Worm (Caenorhabditis elegans) whole organism, L1 larva: ENCODE data around the gene K01A6.6.

ENCODE experiments used
- C16A3.4 ChIP-seq: fragments of 150-350 bp; optimal IDR thresholded peaks from 2 replicates; lab custom pipeline; 2014; ENCODE audit warnings: missing biosample characterization, missing genetic modification characterization
- C34B4.2 ChIP-seq: sonication (generic microtip); optimal IDR thresholded peaks from 2 replicates; lab custom pipeline; 2017; ENCODE audit warnings: mild to moderate bottlenecking, missing genetic modification characterization, missing compliant biosample characterization
- F16B12.6 ChIP-seq: fragments of 150-350 bp; optimal IDR thresholded peaks from 2 replicates; lab custom pipeline; 2014; ENCODE audit warnings: missing biosample characterization, missing genetic modification characterization
- Y116A8C.19 ChIP-seq: sonication (generic microtip); optimal IDR thresholded peaks from 2 replicates; lab custom pipeline; 2016; ENCODE audit warnings: missing compliant biosample characterization, missing genetic modification characterization, borderline replicate concordance
- aha-1 ChIP-seq: fragments of 150-350 bp; optimal IDR thresholded peaks from 2 replicates; lab custom pipeline; 2014; ENCODE audit warnings: missing biosample characterization, missing genetic modification characterization
- alr-1 ChIP-seq: fragments of 200-800 bp; sonication (Bioruptor generic); optimal IDR thresholded peaks from 2 replicates; lab custom pipeline; 2018; ENCODE audit warnings: borderline replicate concordance, mild to moderate bottlenecking, missing genetic modification characterization, missing compliant biosample characterization
- ama-1 ChIP-seq: fragments of 150-350 bp; optimal IDR thresholded peaks from 2 replicates; lab custom pipeline; 2014
- ceh-63 ChIP-seq: fragments of 200-800 bp; sonication (Bioruptor generic); optimal IDR thresholded peaks from 2 replicates; lab custom pipeline; 2018; ENCODE audit warnings: mild to moderate bottlenecking, missing genetic modification characterization, missing compliant biosample characterization
- ceh-8 ChIP-seq: fragments of 200-800 bp; sonication (Bioruptor generic); optimal IDR thresholded peaks from 2 replicates; lab custom pipeline; 2018; ENCODE audit warnings: mild to moderate bottlenecking, missing genetic modification characterization, moderate library complexity, missing compliant biosample characterization
- ces-1 ChIP-seq: fragments of 150-350 bp; optimal IDR thresholded peaks from 2 replicates; lab custom pipeline; 2014; ENCODE audit warnings: missing biosample characterization, missing genetic modification reagents, missing genetic modification characterization
- dpl-1 ChIP-seq, 3 experiments: fragments of 150-350 bp in 2 of 3; sonication (generic microtip) in 1 of 3; optimal IDR thresholded peaks; 2 replicates each; lab custom pipeline; 2014 to 2017; ENCODE audit warnings: missing biosample characterization in 3 of 3, missing genetic modification characterization in 3 of 3, missing genetic modification reagents in 3 of 3
- dsc-1 ChIP-seq: sonication (generic microtip); optimal IDR thresholded peaks from 2 replicates; lab custom pipeline; 2016; ENCODE audit warnings: mild to moderate bottlenecking, missing genetic modification characterization, missing compliant biosample characterization
- egl-13 ChIP-seq: sonication (generic microtip); optimal IDR thresholded peaks from 2 replicates; lab custom pipeline; 2016; ENCODE audit warnings: missing genotype, missing genetic modification reagents, missing genetic modification characterization, missing compliant biosample characterization
- egl-27 ChIP-seq, 2 experiments: fragments of 150-350 bp in 1 of 2; sonication (generic microtip); optimal IDR thresholded peaks; 3 replicates each; lab custom pipeline; 2017 to 2018; ENCODE audit warnings: missing biosample characterization in 2 of 2, missing genetic modification characterization in 2 of 2, missing genetic modification reagents in 2 of 2
- ets-5 ChIP-seq: fragments of 200-800 bp; sonication (Bioruptor generic); IDR thresholded peaks from 2 replicates; pipeline ENCODE4 v1.3.6; 2022; ENCODE audit warnings: missing genetic modification characterization, missing compliant biosample characterization
- fkh-10 ChIP-seq: sonication (generic microtip); optimal IDR thresholded peaks from 2 replicates; lab custom pipeline; 2017; ENCODE audit warnings: missing biosample characterization, missing genetic modification reagents, missing genetic modification characterization
- fkh-4 ChIP-seq: sonication (generic microtip); optimal IDR thresholded peaks from 2 replicates; lab custom pipeline; 2016; ENCODE audit warnings: missing compliant biosample characterization, missing genetic modification characterization, borderline replicate concordance
- irx-1 ChIP-seq: sonication (generic microtip); optimal IDR thresholded peaks from 2 replicates; lab custom pipeline; 2016; ENCODE audit warnings: missing genetic modification characterization, missing compliant biosample characterization
- isw-1 ChIP-seq: fragments of 200-800 bp; sonication (Bioruptor generic); IDR thresholded peaks from 2 replicates; pipeline ENCODE4 v1.3.6; 2022; ENCODE audit warnings: missing genetic modification characterization, missing compliant biosample characterization
- jun-1 ChIP-seq: fragments of 150-350 bp; optimal IDR thresholded peaks from 2 replicates; lab custom pipeline; 2014; ENCODE audit warnings: missing biosample characterization, missing genetic modification reagents, missing genetic modification characterization
- lin-14 ChIP-seq: fragments of 200-800 bp; sonication (Bioruptor generic); optimal IDR thresholded peaks from 2 replicates; lab custom pipeline; 2018; ENCODE audit warnings: mild to moderate bottlenecking, missing genetic modification characterization, moderate library complexity, missing compliant biosample characterization
- lin-15B ChIP-seq: fragments of 150-350 bp; sonication (generic microtip); optimal IDR thresholded peaks from 3 replicates; lab custom pipeline; 2014; ENCODE audit warnings: missing biosample characterization, missing genetic modification characterization
- lin-35 ChIP-seq, 2 experiments: fragments of 150-350 bp; optimal IDR thresholded peaks; 2 replicates each; lab custom pipeline; 2014; ENCODE audit warnings: missing biosample characterization in 2 of 2, missing genetic modification characterization in 2 of 2, missing genetic modification reagents in 2 of 2
- lir-3 ChIP-seq: sonication (generic microtip); optimal IDR thresholded peaks from 2 replicates; lab custom pipeline; 2016; ENCODE audit warnings: mild to moderate bottlenecking, missing genetic modification characterization, moderate library complexity, missing compliant biosample characterization; ENCODE audit not compliant: poor library complexity
- lsy-2 ChIP-seq, 2 experiments: fragments of 150-350 bp; optimal IDR thresholded peaks; 2 replicates each; lab custom pipeline; 2014; ENCODE audit warnings: missing biosample characterization in 2 of 2, missing genetic modification characterization in 2 of 2
- mab-9 ChIP-seq: fragments of 200-800 bp; sonication (Bioruptor generic); IDR thresholded peaks from 2 replicates; pipeline ENCODE4 v1.3.6; 2022; ENCODE audit warnings: missing genetic modification reagents, missing genetic modification characterization, missing compliant biosample characterization
- mdl-1 ChIP-seq, 2 experiments: fragments of 150-350 bp; optimal IDR thresholded peaks; 2 replicates each; lab custom pipeline; 2014 to 2017; ENCODE audit warnings: missing biosample characterization in 2 of 2, missing genetic modification characterization in 2 of 2, inconsistent platforms in 1 of 2
- mef-2 ChIP-seq: fragments of 150-350 bp; optimal IDR thresholded peaks from 2 replicates; lab custom pipeline; 2014; ENCODE audit warnings: missing biosample characterization, missing genetic modification characterization
- mep-1 ChIP-seq: fragments of 150-350 bp; optimal IDR thresholded peaks from 2 replicates; lab custom pipeline; 2014; ENCODE audit warnings: missing biosample characterization, missing genetic modification characterization
- nhr-12 ChIP-seq: sonication (generic microtip); optimal IDR thresholded peaks from 2 replicates; lab custom pipeline; 2017; ENCODE audit warnings: missing biosample characterization, missing genetic modification characterization
- nhr-19 ChIP-seq: fragments of 200-800 bp; sonication (Bioruptor generic); conservative IDR thresholded peaks from 2 replicates; pipeline ENCODE4 v1.3.6; 2022; ENCODE audit warnings: missing genetic modification characterization, missing compliant biosample characterization
- nhr-20 ChIP-seq: sonication (generic microtip); optimal IDR thresholded peaks from 2 replicates; lab custom pipeline; 2016; ENCODE audit warnings: mild to moderate bottlenecking, missing genetic modification characterization, missing compliant biosample characterization
- nhr-71 ChIP-seq: sonication (generic microtip); optimal IDR thresholded peaks from 2 replicates; lab custom pipeline; 2016; ENCODE audit warnings: mild to moderate bottlenecking, missing genetic modification characterization, moderate library complexity, missing compliant biosample characterization
- nhr-76 ChIP-seq: sonication (generic microtip); optimal IDR thresholded peaks from 2 replicates; lab custom pipeline; 2017; ENCODE audit warnings: missing biosample characterization, missing genetic modification characterization
- nhr-77 ChIP-seq: fragments of 150-350 bp; optimal IDR thresholded peaks from 2 replicates; lab custom pipeline; 2014; ENCODE audit warnings: missing biosample characterization, missing genetic modification characterization
- nhr-85 ChIP-seq: sonication (generic microtip); peaks from one replicate; lab custom pipeline; 2016; ENCODE audit warnings: missing genetic modification characterization, inconsistent platforms, missing compliant biosample characterization
- snu-23 ChIP-seq: sonication (generic microtip); optimal IDR thresholded peaks from 2 replicates; lab custom pipeline; 2016; ENCODE audit warnings: missing genetic modification characterization, missing compliant biosample characterization
- sptf-1 ChIP-seq: fragments of 150-350 bp; optimal IDR thresholded peaks from 2 replicates; lab custom pipeline; 2014; ENCODE audit warnings: missing biosample characterization, missing genetic modification characterization
- swsn-7 ChIP-seq: sonication (generic microtip); optimal IDR thresholded peaks from 2 replicates; lab custom pipeline; 2016; ENCODE audit warnings: missing genetic modification characterization, missing compliant biosample characterization
- unc-130 ChIP-seq: fragments of 150-350 bp; optimal IDR thresholded peaks from 2 replicates; lab custom pipeline; 2017; ENCODE audit warnings: missing biosample characterization, missing genetic modification characterization, inconsistent platforms
- unc-30 ChIP-seq: sonication (generic microtip); optimal IDR thresholded peaks from 2 replicates; lab custom pipeline; 2017; ENCODE audit warnings: missing biosample characterization, missing genetic modification characterization
- unc-86 ChIP-seq: sonication (generic microtip); optimal IDR thresholded peaks from 2 replicates; lab custom pipeline; 2016; ENCODE audit warnings: missing genetic modification characterization, missing compliant biosample characterization
- zag-1 ChIP-seq: fragments of 150-350 bp; optimal IDR thresholded peaks from 2 replicates; lab custom pipeline; 2014; ENCODE audit warnings: missing biosample characterization, missing genetic modification characterization
- ztf-11 ChIP-seq, 2 experiments: sonication (generic microtip); optimal IDR thresholded peaks; 2 replicates each; lab custom pipeline; 2016 to 2017; ENCODE audit warnings: missing genetic modification characterization in 2 of 2, missing biosample characterization in 1 of 2, missing compliant biosample characterization in 1 of 2

Gene K01A6.6

DNA sequence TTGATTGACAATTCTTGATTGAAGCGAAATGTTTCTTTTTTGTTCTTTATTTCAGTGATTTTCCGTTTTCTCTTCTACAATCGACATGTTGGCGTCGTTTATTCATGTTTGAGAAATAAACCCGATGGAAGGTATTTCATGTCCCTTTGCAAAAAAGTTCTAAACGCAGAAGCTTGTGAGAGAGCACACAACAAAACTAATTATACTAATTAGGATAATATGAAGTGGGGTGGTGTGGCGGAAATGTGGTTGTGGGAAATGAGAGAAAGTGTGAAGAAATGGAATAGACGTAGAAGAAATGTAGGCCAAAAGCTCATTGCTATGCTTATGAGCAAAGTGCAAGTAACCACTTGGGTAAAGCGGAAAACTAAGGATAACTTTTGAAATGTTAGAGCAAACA lies 47.7 kb downstream of the K01A6.6 start:
- TF ChIP-seq jun-1 (tag; lab: Kevin White, UChicago) = no peak
- TF ChIP-seq ceh-8 = peak; percentile 26
- TF ChIP-seq mab-9 (GFP tag; lab: Robert Waterston, UW) = no peak
- TF ChIP-seq isw-1 = no peak
- no peak for TF ChIP-seq mdl-1 (tag; optimal IDR thresholded peaks at IDR 0.05; lab: Kevin White, UChicago)
- no peak for TF ChIP-seq unc-86 (tag; lab: Kevin White, UChicago)
- TF ChIP-seq nhr-76 = no peak
- TF ChIP-seq irx-1 (tag; lab: Kevin White, UChicago) = no peak
- peak; percentile 31 for TF ChIP-seq lin-14 (GFP tag; lab: Kevin White, UChicago)
- TF ChIP-seq dsc-1 (tag; lab: Kevin White, UChicago) = peak; percentile 82
- TF ChIP-seq lsy-2 (tag; optimal IDR thresholded peaks at IDR 0.05; lab: Kevin White, UChicago) = no peak

DNA sequence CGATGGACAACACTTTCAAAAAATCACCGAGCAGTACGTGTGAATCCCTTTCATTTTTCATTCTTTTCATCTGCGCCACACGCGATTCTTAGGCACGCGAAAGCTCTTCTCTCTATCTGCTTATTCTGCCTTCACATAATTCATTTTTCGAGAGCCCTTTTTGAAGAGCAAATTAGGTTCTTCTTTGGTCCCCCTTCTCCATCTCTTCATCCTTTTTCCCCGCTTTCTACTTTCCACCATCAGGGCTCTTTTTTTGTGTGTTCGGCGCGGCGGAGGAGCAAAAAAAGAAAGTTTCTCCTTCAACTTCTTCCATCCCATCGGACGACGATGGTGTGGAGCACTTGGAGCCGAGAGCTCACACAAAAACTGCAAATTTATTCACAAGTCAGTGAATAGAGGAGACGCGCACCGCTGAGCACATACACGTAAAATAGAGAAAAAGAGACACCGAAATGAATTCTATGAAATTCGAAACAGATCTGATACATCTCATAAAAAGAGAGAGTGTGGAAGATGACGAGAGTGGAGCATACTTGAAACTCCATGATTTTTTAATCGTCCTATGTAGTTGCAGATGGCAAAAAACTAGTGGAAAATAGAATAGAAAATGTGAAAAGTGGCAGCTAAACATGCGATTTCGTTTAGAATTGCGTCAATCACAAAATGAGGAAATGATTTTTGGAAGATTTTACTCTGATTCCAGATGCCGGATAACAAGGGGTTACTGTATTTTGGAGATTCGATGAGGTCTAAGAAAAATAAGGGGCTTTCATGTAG lies 50.1 kb downstream of the K01A6.6 start:
- no peak for TF ChIP-seq sptf-1 (tag; lab: Kevin White, UChicago)
- TF ChIP-seq lin-14 (GFP tag; lab: Kevin White, UChicago) = peak; percentile 58
- TF ChIP-seq lir-3 (tag; lab: Kevin White, UChicago) = no peak
- peak; percentile 90 for TF ChIP-seq fkh-4
- no peak for TF ChIP-seq swsn-7 (tag; lab: Kevin White, UChicago)
- no peak for TF ChIP-seq ets-5 (GFP tag; lab: Robert Waterston, UW)
- no peak for TF ChIP-seq alr-1 (tag; lab: Kevin White, UChicago)
- TF ChIP-seq fkh-10 = peak; percentile 76
- TF ChIP-seq C34B4.2 (tag; lab: Kevin White, UChicago) = no peak
- TF ChIP-seq unc-86 (tag; lab: Kevin White, UChicago) = peak; percentile 46
- TF ChIP-seq egl-13 (tag; lab: Kevin White, UChicago) = peak; percentile 16
- no peak for TF ChIP-seq ztf-11 (tag; optimal IDR thresholded peaks at IDR 0.05; lab: Kevin White, UChicago)
- no peak for TF ChIP-seq Y116A8C.19 (tag; lab: Kevin White, UChicago)
- TF ChIP-seq unc-130 = no peak
- TF ChIP-seq ceh-63 (GFP tag; lab: Kevin White, UChicago) = no peak
- TF ChIP-seq nhr-20 (tag; lab: Kevin White, UChicago) = no peak
- no peak for TF ChIP-seq mep-1
- no peak for TF ChIP-seq snu-23 (GFP tag; lab: Kevin White, UChicago)
- no peak for TF ChIP-seq dpl-1 (GFP tag; optimal IDR thresholded peaks at IDR 0.05; lab: Kevin White, UChicago)
- no peak for TF ChIP-seq F16B12.6 (tag; lab: Kevin White, UChicago)
- no peak for TF ChIP-seq lin-15B (tag; lab: Kevin White, UChicago)
- no peak for TF ChIP-seq nhr-76
- peak; percentile 98 for TF ChIP-seq dsc-1 (tag; lab: Kevin White, UChicago)
- TF ChIP-seq ces-1 = peak; percentile 11

DNA sequence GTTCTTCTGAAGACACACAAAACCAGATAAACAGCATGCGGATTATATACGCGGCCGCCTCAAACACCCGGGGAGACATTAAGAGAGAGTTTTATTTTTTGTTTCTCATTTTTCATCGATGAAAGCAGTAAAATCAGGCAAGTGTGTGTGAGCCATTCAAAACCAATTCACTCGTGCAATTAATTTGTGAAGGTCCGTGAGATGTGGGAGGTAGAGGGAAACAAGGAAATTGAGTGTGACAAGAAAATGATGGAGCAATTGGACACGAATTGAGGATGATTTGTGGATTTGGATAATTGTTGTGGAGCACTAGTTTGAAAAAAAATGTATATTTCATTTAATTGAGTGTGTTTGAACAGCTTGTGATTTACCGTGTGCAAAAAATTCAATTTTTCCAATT lies 52.7 kb downstream of the K01A6.6 start:
- peak; percentile 66 for TF ChIP-seq dsc-1 (tag; lab: Kevin White, UChicago)
- no peak for TF ChIP-seq alr-1 (tag; lab: Kevin White, UChicago)

DNA sequence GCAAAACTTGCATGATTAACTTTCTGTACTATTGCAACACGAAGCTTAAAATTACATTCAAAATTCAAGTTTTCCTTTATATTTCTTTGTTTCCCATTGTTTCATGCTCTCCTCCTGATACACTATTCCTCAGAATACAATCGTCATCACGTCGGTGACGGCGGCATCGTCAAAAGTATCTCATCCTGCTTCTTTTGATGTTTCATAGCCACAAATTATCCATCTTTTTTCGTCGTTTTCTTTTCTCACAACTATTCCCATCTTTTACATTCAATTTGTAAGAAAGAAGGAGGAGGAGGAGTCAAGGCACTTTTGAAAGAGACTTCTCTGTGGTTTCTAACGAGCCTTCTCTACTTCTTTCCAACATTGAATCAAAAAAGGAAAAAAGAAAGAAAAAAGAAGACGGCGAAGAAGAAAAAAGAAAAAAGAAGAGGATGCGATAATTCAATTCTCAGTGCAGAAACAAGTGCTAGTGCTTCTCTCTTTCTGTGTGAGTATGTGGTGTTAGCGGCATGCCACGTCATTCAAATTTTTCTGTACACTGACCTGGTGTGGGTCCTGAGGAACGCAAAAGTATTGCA lies 53.3 kb downstream of the K01A6.6 start:
- TF ChIP-seq ets-5 (GFP tag; lab: Robert Waterston, UW) (no peak), nhr-12 (tag; lab: Kevin White, UChicago) (no peak), nhr-19 (GFP tag; lab: Robert Waterston, UW) (no peak), nhr-85 (tag; lab: Kevin White, UChicago) (no peak), mef-2 (tag; lab: Kevin White, UChicago) (no peak), swsn-7 (tag; lab: Kevin White, UChicago) (no peak), nhr-71 (peak; percentile 14), unc-30 (tag; lab: Kevin White, UChicago) (no peak), C16A3.4 (tag; lab: Kevin White, UChicago) (no peak), mep-1 (peak; percentile 39), lin-35 (GFP tag; optimal IDR thresholded peaks at IDR 0.05; lab: Kevin White, UChicago) (peak in 1 of 2 experiments; percentile 4), lsy-2 (tag; optimal IDR thresholded peaks at IDR 0.05; lab: Kevin White, UChicago) (peak in 1 of 2 experiments; percentile 9), ama-1 (no peak), egl-27 (tag; optimal IDR thresholded peaks at IDR 0.05; lab: Kevin White, UChicago) (no peak), fkh-4 (no peak), lin-14 (GFP tag; lab: Kevin White, UChicago) (peak; percentile 84), nhr-77 (tag; lab: Kevin White, UChicago) (no peak), aha-1 (tag; lab: Kevin White, UChicago) (no peak), fkh-10 (peak; percentile 73), zag-1 (tag; lab: Kevin White, UChicago) (peak; percentile 29), ces-1 (peak; percentile 83), sptf-1 (tag; lab: Kevin White, UChicago) (no peak)
